Worm (Caenorhabditis elegans) whole organism, late embryonic: ENCODE measurements around the gene C17B7.3.

Experiments used
- F13H6.1 ChIP-seq: sonication (generic microtip); optimal IDR thresholded peaks from 2 replicates; lab custom pipeline; 2016; ENCODE audit warnings: missing genetic modification characterization, missing compliant biosample characterization
- ahr-1 ChIP-seq: sonication (generic microtip); optimal IDR thresholded peaks from 2 replicates; lab custom pipeline; 2016; ENCODE audit warnings: missing genetic modification characterization, missing compliant biosample characterization
- ama-1 ChIP-seq: fragments of 150-350 bp; optimal IDR thresholded peaks from 2 replicates; lab custom pipeline; 2014
- ceh-14 ChIP-seq: sonication (generic microtip); optimal IDR thresholded peaks from 2 replicates; lab custom pipeline; 2016; ENCODE audit warnings: missing genotype, missing genetic modification characterization, missing compliant biosample characterization
- ceh-19 ChIP-seq: fragments of 200-800 bp; sonication (Bioruptor generic); optimal IDR thresholded peaks from 2 replicates; lab custom pipeline; 2018; ENCODE audit warnings: mild to moderate bottlenecking, missing genetic modification characterization, missing compliant biosample characterization
- ceh-2 ChIP-seq: sonication (generic microtip); optimal IDR thresholded peaks from 2 replicates; lab custom pipeline; 2016; ENCODE audit warnings: missing genotype, missing genetic modification characterization, missing compliant biosample characterization
- ceh-48 ChIP-seq: sonication (generic microtip); optimal IDR thresholded peaks from 2 replicates; lab custom pipeline; 2016; ENCODE audit warnings: missing genetic modification characterization, inconsistent platforms, missing compliant biosample characterization
- ceh-6 ChIP-seq: fragments of 200-800 bp; sonication (Bioruptor generic); optimal IDR thresholded peaks from 2 replicates; lab custom pipeline; 2018; ENCODE audit warnings: mild to moderate bottlenecking, missing genetic modification characterization, missing compliant biosample characterization
- ceh-9 ChIP-seq: sonication (generic microtip); optimal IDR thresholded peaks from 2 replicates; lab custom pipeline; 2016; ENCODE audit warnings: mild to moderate bottlenecking, missing genetic modification characterization, inconsistent platforms, missing compliant biosample characterization
- che-1 ChIP-seq: sonication (generic microtip); optimal IDR thresholded peaks from 2 replicates; lab custom pipeline; 2016; ENCODE audit warnings: mild to moderate bottlenecking, missing genetic modification characterization, missing compliant biosample characterization
- dve-1 ChIP-seq: sonication (generic microtip); optimal IDR thresholded peaks from 2 replicates; lab custom pipeline; 2017; ENCODE audit warnings: antibody characterized with exemption, mild to moderate bottlenecking, missing genetic modification characterization, missing compliant biosample characterization
- elt-4 ChIP-seq: sonication (generic microtip); optimal IDR thresholded peaks from 2 replicates; lab custom pipeline; 2016; ENCODE audit warnings: missing genetic modification characterization, missing compliant biosample characterization
- ets-4 ChIP-seq: sonication (generic microtip); optimal IDR thresholded peaks from 2 replicates; lab custom pipeline; 2016; ENCODE audit warnings: missing genetic modification characterization, missing compliant biosample characterization
- eyg-1 ChIP-seq: sonication (generic microtip); optimal IDR thresholded peaks from 2 replicates; lab custom pipeline; 2016; ENCODE audit warnings: missing genotype, missing genetic modification characterization, missing compliant biosample characterization
- fkh-10 ChIP-seq: fragments of 150-350 bp; optimal IDR thresholded peaks from 2 replicates; lab custom pipeline; 2014; ENCODE audit warnings: missing biosample characterization, missing genetic modification reagents, missing genetic modification characterization
- fkh-6 ChIP-seq: sonication (generic microtip); optimal IDR thresholded peaks from 2 replicates; lab custom pipeline; 2016; ENCODE audit warnings: missing genetic modification characterization, missing compliant biosample characterization
- gmeb-2 ChIP-seq: sonication (generic microtip); optimal IDR thresholded peaks from 2 replicates; lab custom pipeline; 2016; ENCODE audit warnings: missing genetic modification characterization, inconsistent platforms, missing compliant biosample characterization
- hlh-30 ChIP-seq: sonication (generic microtip); optimal IDR thresholded peaks from 2 replicates; lab custom pipeline; 2017; ENCODE audit warnings: antibody characterized with exemption, missing genetic modification characterization, missing compliant biosample characterization; ENCODE audit not compliant: insufficient read depth
- hlh-8 ChIP-seq: sonication (generic microtip); optimal IDR thresholded peaks from 2 replicates; lab custom pipeline; 2016; ENCODE audit warnings: missing genotype, missing genetic modification characterization, missing compliant biosample characterization
- lim-6 ChIP-seq: sonication (generic microtip); optimal IDR thresholded peaks from 2 replicates; lab custom pipeline; 2016; ENCODE audit warnings: missing genetic modification characterization, missing compliant biosample characterization
- lin-11 ChIP-seq: fragments of 200-800 bp; sonication (Bioruptor generic); optimal IDR thresholded peaks from 2 replicates; lab custom pipeline; 2018; ENCODE audit warnings: mild to moderate bottlenecking, missing genetic modification characterization, missing compliant biosample characterization
- mec-3 ChIP-seq: sonication (generic microtip); optimal IDR thresholded peaks from 2 replicates; lab custom pipeline; 2016; ENCODE audit warnings: borderline replicate concordance, missing genetic modification characterization, missing compliant biosample characterization
- nfya-1 ChIP-seq: sonication (generic microtip); optimal IDR thresholded peaks from 2 replicates; lab custom pipeline; 2017; ENCODE audit warnings: missing genetic modification characterization, mild to moderate bottlenecking, missing compliant biosample characterization, antibody characterized with exemption, moderate library complexity
- nhr-11 ChIP-seq: fragments of 150-350 bp; optimal IDR thresholded peaks from 2 replicates; lab custom pipeline; 2014; ENCODE audit warnings: missing biosample characterization, missing genetic modification characterization
- nhr-232 ChIP-seq: sonication (generic microtip); optimal IDR thresholded peaks from 2 replicates; lab custom pipeline; 2016; ENCODE audit warnings: missing genetic modification characterization, missing compliant biosample characterization
- pat-9 ChIP-seq: fragments of 200-800 bp; sonication (Bioruptor generic); optimal IDR thresholded peaks from 2 replicates; lab custom pipeline; 2018; ENCODE audit warnings: mild to moderate bottlenecking, missing genetic modification characterization, moderate library complexity, missing compliant biosample characterization
- pax-1 ChIP-seq: fragments of 150-350 bp; optimal IDR thresholded peaks from 2 replicates; lab custom pipeline; 2014; ENCODE audit warnings: missing biosample characterization, missing genetic modification characterization
- pqm-1 ChIP-seq: sonication (generic microtip); optimal IDR thresholded peaks from 2 replicates; lab custom pipeline; 2016; ENCODE audit warnings: missing genetic modification characterization, missing compliant biosample characterization
- pros-1 ChIP-seq: fragments of 150-350 bp; optimal IDR thresholded peaks from 2 replicates; lab custom pipeline; 2014; ENCODE audit warnings: missing biosample characterization, missing genetic modification reagents, missing genetic modification characterization
- ref-2 ChIP-seq: sonication (generic microtip); optimal IDR thresholded peaks from 2 replicates; lab custom pipeline; 2016; ENCODE audit warnings: missing genetic modification characterization, missing compliant biosample characterization
- rnt-1 ChIP-seq: sonication (generic microtip); optimal IDR thresholded peaks from 2 replicates; lab custom pipeline; 2016; ENCODE audit warnings: missing genetic modification characterization, missing compliant biosample characterization
- sox-2 ChIP-seq: fragments of 200-800 bp; sonication (Bioruptor generic); IDR thresholded peaks from 2 replicates; pipeline ENCODE4 v1.3.6; 2022; ENCODE audit warnings: missing genetic modification reagents, missing genetic modification characterization, missing compliant biosample characterization
- syd-9 ChIP-seq: sonication (generic microtip); optimal IDR thresholded peaks from 2 replicates; lab custom pipeline; 2016; ENCODE audit warnings: mild to moderate bottlenecking, missing genetic modification characterization, moderate library complexity, missing compliant biosample characterization
- tbx-2 ChIP-seq: sonication (generic microtip); optimal IDR thresholded peaks from 2 replicates; lab custom pipeline; 2016; ENCODE audit warnings: missing genetic modification characterization, missing compliant biosample characterization
- unc-3 ChIP-seq, 2 experiments: fragments of 200-800 bp in 1 of 2; sonication (Bioruptor generic) in 1 of 2; sonication (generic microtip) in 1 of 2; conservative IDR thresholded peaks in 1 of 2; optimal IDR thresholded peaks in 1 of 2; 2 replicates each; pipeline versions ENCODE4 v1.3.6 to Lab custom; 2016 to 2022; ENCODE audit warnings: missing compliant biosample characterization in 2 of 2, missing genetic modification characterization in 2 of 2, missing genetic modification reagents in 1 of 2
- unc-55 ChIP-seq: sonication (generic microtip); optimal IDR thresholded peaks from 2 replicates; lab custom pipeline; 2017; ENCODE audit warnings: missing biosample characterization, missing genetic modification reagents, missing genetic modification characterization
- unc-86 ChIP-seq: sonication (generic microtip); optimal IDR thresholded peaks from 2 replicates; lab custom pipeline; 2016; ENCODE audit warnings: missing genetic modification characterization, missing compliant biosample characterization

Gene C17B7.3

ce11 chrV:3320005-3320404 lies 22.6 kb upstream of the C17B7.3 start, which contains the start of gene F35F10.14:
Gene F35F10.14, minus strand, starts transcription at chrV:3320105.
- TF ChIP-seq pqm-1 (tag; lab: Kevin White, UChicago), result no peak
- TF ChIP-seq unc-3 (GFP tag; conservative IDR thresholded peaks at IDR 0.05; lab: Robert Waterston, UW), result no peak
- TF ChIP-seq unc-3 (tag; optimal IDR thresholded peaks at IDR 0.05; lab: Kevin White, UChicago), result no peak
- TF ChIP-seq dve-1 (tag; lab: Kevin White, UChicago), result no peak
- TF ChIP-seq unc-86 (tag; lab: Kevin White, UChicago), result no peak
- no peak for TF ChIP-seq ahr-1
- TF ChIP-seq nhr-232 (tag; lab: Kevin White, UChicago), result no peak
- TF ChIP-seq che-1, result no peak
- TF ChIP-seq lin-11 (tag; lab: Kevin White, UChicago), result no peak
- TF ChIP-seq fkh-6 (tag; lab: Kevin White, UChicago), result no peak
- TF ChIP-seq pat-9 (tag; lab: Kevin White, UChicago), result no peak
- no peak for TF ChIP-seq eyg-1 (tag; lab: Kevin White, UChicago)

ce11 chrV:3320432-3320831 lies 22.2 kb upstream of the C17B7.3 start, which contains the start of gene C17B7.14:
Gene C17B7.14, minus strand, starts transcription at chrV:3320532.
- no peak for TF ChIP-seq nhr-11 (tag; lab: Kevin White, UChicago)
- no peak for TF ChIP-seq syd-9 (tag; lab: Kevin White, UChicago)
- no peak for TF ChIP-seq ceh-19 (GFP tag; lab: Kevin White, UChicago)
- no peak for TF ChIP-seq elt-4 (tag; lab: Kevin White, UChicago)
- no peak for TF ChIP-seq tbx-2 (tag; lab: Kevin White, UChicago)
- no peak for TF ChIP-seq lin-11 (tag; lab: Kevin White, UChicago)
- no peak for TF ChIP-seq ceh-48 (tag; lab: Kevin White, UChicago)

ce11 chrV:3324178-3324577 lies 18.4 kb upstream of the C17B7.3 start, which contains the start of gene C17B7.8:
Gene C17B7.8, minus strand, starts transcription at chrV:3324278.
- TF ChIP-seq hlh-8 (tag; lab: Kevin White, UChicago), result no peak
- no peak for TF ChIP-seq syd-9 (tag; lab: Kevin White, UChicago)
- TF ChIP-seq F13H6.1 (tag; lab: Kevin White, UChicago), result no peak
- TF ChIP-seq rnt-1 (tag; lab: Kevin White, UChicago), result no peak
- TF ChIP-seq ref-2 (tag; lab: Kevin White, UChicago), result no peak
- no peak for TF ChIP-seq fkh-10 (GFP tag; lab: Kevin White, UChicago)
- TF ChIP-seq, all 69 proteins: peak for 0

ce11 chrV:3332023-3332422 lies 10.6 kb upstream of the C17B7.3 start, which contains the start of gene C17B7.9:
Gene C17B7.9, minus strand, starts transcription at chrV:3332123.
- TF ChIP-seq pax-1 (tag; lab: Kevin White, UChicago) (no peak), hlh-30 (no peak), mec-3 (tag; lab: Kevin White, UChicago) (no peak), ceh-14 (tag; lab: Kevin White, UChicago) (no peak), sox-2 (GFP tag; lab: Robert Waterston, UW) (no peak), lim-6 (tag; lab: Kevin White, UChicago) (no peak), ets-4 (tag; lab: Kevin White, UChicago) (no peak), ceh-9 (tag; lab: Kevin White, UChicago) (no peak), ama-1 (lab: Kevin White, UChicago) (no peak), lin-11 (tag; lab: Kevin White, UChicago) (no peak), pros-1 (no peak), ceh-2 (tag; lab: Kevin White, UChicago) (no peak), gmeb-2 (no peak), unc-55 (no peak), nfya-1 (no peak), ceh-6 (GFP tag; lab: Kevin White, UChicago) (no peak)
